Worm (Caenorhabditis elegans) whole organism, L4 larva: Measurements from ENCODE around the gene glt-5.

Experiments used
- D1046.2 ChIP-seq: fragments of 200-800 bp; sonication (Bioruptor generic); IDR thresholded peaks from 2 replicates; pipeline ENCODE4 v1.3.6; 2022; ENCODE audit warnings: missing genetic modification characterization, missing compliant biosample characterization
- F37D6.2 ChIP-seq: sonication (generic microtip); optimal IDR thresholded peaks from 2 replicates; lab custom pipeline; 2016; ENCODE audit warnings: mild to moderate bottlenecking, missing genetic modification characterization, missing compliant biosample characterization
- F49E8.2 ChIP-seq: sonication (generic microtip); optimal IDR thresholded peaks from 2 replicates; lab custom pipeline; 2016; ENCODE audit warnings: missing compliant biosample characterization, mild to moderate bottlenecking, missing genetic modification characterization, borderline replicate concordance
- T20F7.1 ChIP-seq: fragments of 200-800 bp; sonication (Bioruptor generic); optimal IDR thresholded peaks from 2 replicates; lab custom pipeline; 2018; ENCODE audit warnings: mild to moderate bottlenecking, missing genetic modification characterization, missing compliant biosample characterization
- Y48G9A.11 ChIP-seq: fragments of 200-800 bp; sonication (Bioruptor generic); IDR thresholded peaks from 2 replicates; pipeline ENCODE4 v1.3.6; 2022; ENCODE audit warnings: missing genetic modification reagents, missing genetic modification characterization, missing compliant biosample characterization
- aha-1 ChIP-seq: fragments of 150-350 bp; peaks from one replicate; lab custom pipeline; 2014; ENCODE audit warnings: missing biosample characterization, missing genetic modification characterization
- arid-1 ChIP-seq: fragments of 200-800 bp; sonication (Bioruptor generic); conservative IDR thresholded peaks from 2 replicates; pipeline ENCODE4 v1.3.6; 2022; ENCODE audit warnings: missing genetic modification reagents, missing genetic modification characterization, missing compliant biosample characterization
- ceh-44 ChIP-seq: fragments of 200-800 bp; sonication (Bioruptor generic); IDR thresholded peaks from 2 replicates; pipeline ENCODE4 v1.3.6; 2022; ENCODE audit warnings: missing genetic modification reagents, missing genetic modification characterization, missing compliant biosample characterization
- cey-2 ChIP-seq: sonication (generic microtip); optimal IDR thresholded peaks from 3 replicates; lab custom pipeline; 2017; ENCODE audit warnings: missing genetic modification characterization, mild to moderate bottlenecking, missing compliant biosample characterization, antibody characterized with exemption, borderline replicate concordance; ENCODE audit not compliant: insufficient read depth
- daf-12 ChIP-seq: fragments of 150-350 bp; optimal IDR thresholded peaks from 2 replicates; lab custom pipeline; 2014; ENCODE audit warnings: missing biosample characterization, missing genetic modification reagents, missing genetic modification characterization
- daf-19 ChIP-seq: fragments of 200-800 bp; sonication (Bioruptor generic); conservative IDR thresholded peaks from 2 replicates; pipeline ENCODE4 v1.3.6; 2022; ENCODE audit warnings: missing genetic modification characterization, missing compliant biosample characterization
- dmd-8 ChIP-seq: fragments of 200-800 bp; sonication (Bioruptor generic); IDR thresholded peaks from 2 replicates; pipeline ENCODE4 v1.3.6; 2022; ENCODE audit warnings: missing genetic modification characterization, missing compliant biosample characterization
- dmd-9 ChIP-seq: fragments of 200-800 bp; sonication (Bioruptor generic); IDR thresholded peaks from 2 replicates; pipeline ENCODE4 v1.3.6; 2022; ENCODE audit warnings: missing genetic modification reagents, missing genetic modification characterization, missing compliant biosample characterization
- hif-1 ChIP-seq, 2 experiments: sonication (generic microtip); optimal IDR thresholded peaks; 2 replicates each; lab custom pipeline; 2016 to 2017; ENCODE audit warnings: missing compliant biosample characterization in 2 of 2, missing genetic modification characterization in 2 of 2, missing genetic modification reagents in 2 of 2, missing genotype in 2 of 2, mild to moderate bottlenecking in 1 of 2
- hlh-30 ChIP-seq: sonication (generic microtip); optimal IDR thresholded peaks from 2 replicates; lab custom pipeline; 2017; ENCODE audit warnings: antibody characterized with exemption, mild to moderate bottlenecking, missing genetic modification characterization, missing compliant biosample characterization; ENCODE audit not compliant: insufficient read depth
- lim-7 ChIP-seq: fragments of 200-800 bp; sonication (Bioruptor generic); IDR thresholded peaks from 2 replicates; pipeline ENCODE4 v1.3.6; 2022; ENCODE audit warnings: missing genetic modification characterization, missing compliant biosample characterization
- lin-13 ChIP-seq: fragments of 150-350 bp; optimal IDR thresholded peaks from 2 replicates; lab custom pipeline; 2014; ENCODE audit warnings: missing biosample characterization, missing genetic modification reagents, missing genetic modification characterization
- lin-38 ChIP-seq: fragments of 200-800 bp; sonication (Bioruptor generic); IDR thresholded peaks from 2 replicates; pipeline ENCODE4 v1.3.6; 2022; ENCODE audit warnings: missing genetic modification reagents, missing genetic modification characterization, missing compliant biosample characterization
- lin-39 ChIP-seq: fragments of 150-350 bp; optimal IDR thresholded peaks from 2 replicates; lab custom pipeline; 2014; ENCODE audit warnings: missing biosample characterization, missing genetic modification reagents, missing genetic modification characterization
- lsy-2 ChIP-seq, 2 experiments: fragments of 150-350 bp in 1 of 2; sonication (generic microtip) in 1 of 2; optimal IDR thresholded peaks; 2 replicates each; lab custom pipeline; 2014 to 2017; ENCODE audit warnings: missing biosample characterization in 2 of 2, missing genetic modification characterization in 2 of 2
- madf-5 ChIP-seq, 2 experiments: fragments of 200-800 bp; sonication (Bioruptor generic); IDR thresholded peaks; 2 replicates each; pipeline ENCODE4 v1.3.6; 2022; ENCODE audit warnings: missing compliant biosample characterization in 2 of 2, missing genetic modification characterization in 2 of 2
- mdl-1 ChIP-seq, 2 experiments: fragments of 150-350 bp in 1 of 2; sonication (generic microtip) in 1 of 2; optimal IDR thresholded peaks; 2 replicates each; lab custom pipeline; 2014 to 2017; ENCODE audit warnings: missing biosample characterization in 2 of 2, missing genetic modification characterization in 2 of 2
- mep-1 ChIP-seq: fragments of 150-350 bp; sonication (generic microtip); optimal IDR thresholded peaks from 3 replicates; lab custom pipeline; 2014; ENCODE audit warnings: missing biosample characterization, missing genetic modification characterization
- mxl-2 ChIP-seq: fragments of 200-800 bp; sonication (Bioruptor generic); conservative IDR thresholded peaks from 2 replicates; pipeline ENCODE4 v1.3.6; 2022; ENCODE audit warnings: missing genetic modification reagents, missing genetic modification characterization, missing compliant biosample characterization
- nhr-102 ChIP-seq: sonication (generic microtip); optimal IDR thresholded peaks from 2 replicates; lab custom pipeline; 2016; ENCODE audit warnings: mild to moderate bottlenecking, missing genetic modification characterization, moderate library complexity, missing compliant biosample characterization
- nhr-11 ChIP-seq: fragments of 150-350 bp; optimal IDR thresholded peaks from 2 replicates; lab custom pipeline; 2014; ENCODE audit warnings: missing biosample characterization, missing genetic modification characterization
- nhr-111 ChIP-seq: fragments of 200-800 bp; sonication (Bioruptor generic); optimal IDR thresholded peaks from 2 replicates; lab custom pipeline; 2018; ENCODE audit warnings: mild to moderate bottlenecking, missing genetic modification characterization, missing compliant biosample characterization
- nhr-237 ChIP-seq: sonication (generic microtip); optimal IDR thresholded peaks from 2 replicates; lab custom pipeline; 2017; ENCODE audit warnings: missing biosample characterization, missing genetic modification characterization
- nhr-28 ChIP-seq: fragments of 150-350 bp; optimal IDR thresholded peaks from 2 replicates; lab custom pipeline; 2014; ENCODE audit warnings: missing biosample characterization, missing genetic modification characterization
- nhr-41 ChIP-seq: fragments of 200-800 bp; sonication (Bioruptor generic); IDR thresholded peaks from 2 replicates; pipeline ENCODE4 v1.3.6; 2022; ENCODE audit warnings: missing genetic modification reagents, missing genetic modification characterization, missing compliant biosample characterization
- nhr-48 ChIP-seq: sonication (generic microtip); optimal IDR thresholded peaks from 2 replicates; lab custom pipeline; 2016; ENCODE audit warnings: mild to moderate bottlenecking, missing genetic modification characterization, missing compliant biosample characterization
- nhr-6 ChIP-seq: fragments of 150-350 bp; optimal IDR thresholded peaks from 2 replicates; lab custom pipeline; 2014; ENCODE audit warnings: missing biosample characterization, missing genetic modification characterization
- nhr-77 ChIP-seq: fragments of 150-350 bp; optimal IDR thresholded peaks from 2 replicates; lab custom pipeline; 2014; ENCODE audit warnings: missing biosample characterization, missing genetic modification characterization
- pha-4 ChIP-seq, 2 experiments: fragments of 150-350 bp in 1 of 2; fragments of 200-800 bp in 1 of 2; sonication (Bioruptor generic) in 1 of 2; IDR thresholded peaks in 1 of 2; optimal IDR thresholded peaks in 1 of 2; 2 replicates each; pipeline versions ENCODE4 v1.3.6 to Lab custom; 2014 to 2022; ENCODE audit warnings: missing genetic modification characterization in 2 of 2, missing genetic modification reagents in 2 of 2, missing biosample characterization in 1 of 2, missing compliant biosample characterization in 1 of 2
- php-3 ChIP-seq: fragments of 200-800 bp; sonication (Bioruptor generic); IDR thresholded peaks from 2 replicates; pipeline ENCODE4 v1.3.6; 2022; ENCODE audit warnings: missing genetic modification reagents, missing genetic modification characterization, missing compliant biosample characterization
- rbr-2 ChIP-seq: sonication (generic microtip); optimal IDR thresholded peaks from 2 replicates; lab custom pipeline; 2016; ENCODE audit warnings: missing genotype, missing genetic modification characterization, missing compliant biosample characterization
- set-16 ChIP-seq: fragments of 200-800 bp; sonication (Bioruptor generic); IDR thresholded peaks from 2 replicates; pipeline ENCODE4 v1.3.6; 2022; ENCODE audit warnings: missing genetic modification reagents, missing genetic modification characterization, missing compliant biosample characterization
- snpc-1.2 ChIP-seq: fragments of 200-800 bp; sonication (Bioruptor generic); IDR thresholded peaks from 2 replicates; pipeline ENCODE4 v1.3.6; 2022; ENCODE audit warnings: missing genetic modification reagents, missing genetic modification characterization, missing compliant biosample characterization
- tra-1 ChIP-seq: fragments of 200-800 bp; sonication (Bioruptor generic); IDR thresholded peaks from 2 replicates; pipeline ENCODE4 v1.3.6; 2022; ENCODE audit warnings: missing genetic modification reagents, missing genetic modification characterization, missing compliant biosample characterization
- unc-130 ChIP-seq: sonication (generic microtip); optimal IDR thresholded peaks from 2 replicates; lab custom pipeline; 2016; ENCODE audit warnings: missing genetic modification reagents, missing genetic modification characterization, missing compliant biosample characterization
- unc-62 ChIP-seq, 3 experiments: fragments of 150-350 bp in 1 of 3; sonication (generic microtip); optimal IDR thresholded peaks in 2 of 3; peaks in 1 of 3; 1 replicate in 1 of 3; 2 replicates in 2 of 3; lab custom pipeline; 2014 to 2017; ENCODE audit warnings: missing biosample characterization in 3 of 3, missing genetic modification characterization in 3 of 3, missing genetic modification reagents in 3 of 3, missing genotype in 1 of 3
- zip-11 ChIP-seq: fragments of 200-800 bp; sonication (Bioruptor generic); IDR thresholded peaks from 2 replicates; pipeline ENCODE4 v1.3.6; 2022; ENCODE audit warnings: missing genetic modification characterization, missing compliant biosample characterization

The glt-5 gene

DNA sequence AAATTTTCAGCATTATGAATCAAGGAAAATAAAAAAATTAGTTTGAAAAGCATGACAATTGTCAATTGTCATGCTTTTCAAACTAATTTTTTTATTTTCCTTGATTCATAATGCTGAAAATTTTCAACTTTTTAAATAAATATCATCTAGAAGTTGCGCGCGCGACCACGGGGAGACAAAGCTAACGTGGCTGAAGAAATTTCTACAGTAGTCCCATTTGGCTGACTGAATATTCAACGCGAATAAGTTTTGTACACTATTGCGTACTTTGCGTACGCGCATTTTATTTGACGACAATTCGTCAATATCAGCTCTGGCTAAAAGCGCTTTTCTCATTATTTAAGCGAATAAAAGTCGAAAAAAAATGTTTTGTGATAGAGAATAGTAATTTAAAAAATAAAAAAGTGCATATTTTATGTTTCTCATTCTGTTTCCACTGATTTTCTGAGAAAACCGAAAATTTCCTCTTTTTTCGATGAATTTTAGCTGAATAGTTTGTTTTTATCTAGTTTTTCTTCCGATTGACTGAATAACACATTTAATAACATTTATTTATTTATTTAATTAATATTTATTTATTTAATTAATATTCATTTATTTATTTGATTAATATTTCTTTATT, 10.1 kb upstream of the glt-5 start, which contains the start of gene Y53C12A.11:
Gene Y53C12A.11, minus strand, starts transcription at position 68 of the 622 bp plus-strand sequence.
- TF ChIP-seq snpc-1.2: 0 out of 2 replicates have a peak, but pooled peaks have one; percentile 24
- TF ChIP-seq Y48G9A.11: peak; percentile 86
- TF ChIP-seq lin-38: peak; percentile 77
- TF ChIP-seq lsy-2 (tag; optimal IDR thresholded peaks at IDR 0.05; lab: Kevin White, UChicago): peak in 1 of 2 experiments; percentile 36

DNA sequence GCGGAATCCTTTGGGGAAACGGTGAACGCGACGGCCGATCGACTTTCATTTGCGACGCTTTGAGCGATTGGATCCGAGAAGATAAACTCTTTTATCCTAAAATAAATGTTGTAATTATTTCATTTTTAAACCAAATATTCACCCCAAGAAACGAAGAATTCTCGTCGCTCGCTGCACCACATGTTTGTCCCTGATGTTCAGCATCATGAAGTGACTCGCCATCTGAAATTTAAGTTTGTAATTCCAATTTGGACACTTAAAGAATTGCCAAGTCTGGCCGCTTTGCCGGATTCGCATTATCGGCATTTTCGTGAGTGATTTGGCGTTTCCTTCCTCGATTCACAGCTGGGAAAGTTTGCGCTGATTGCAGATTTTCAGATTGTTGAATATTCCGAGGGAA, 9.2 kb upstream of the glt-5 start, which contains the start of gene Y53C12A.6:
Gene Y53C12A.6, minus strand, starts transcription at position 101 of the 400 bp plus-strand sequence.
- TF ChIP-seq cey-2 (tag; lab: Kevin White, UChicago) (no peak), set-16 (GFP tag; lab: Robert Waterston, UW) (no peak), hlh-30 (tag; lab: Kevin White, UChicago) (no peak), lin-38 (no peak), nhr-48 (tag; lab: Kevin White, UChicago) (no peak), nhr-237 (tag; lab: Kevin White, UChicago) (no peak), php-3 (GFP tag; lab: Robert Waterston, UW) (no peak), lim-7 (GFP tag; lab: Robert Waterston, UW) (no peak), mxl-2 (GFP tag; lab: Robert Waterston, UW) (no peak), mep-1 (tag; lab: Kevin White, UChicago) (no peak), zip-11 (GFP tag; lab: Robert Waterston, UW) (no peak), daf-19 (GFP tag; lab: Robert Waterston, UW) (no peak), nhr-102 (tag; lab: Kevin White, UChicago) (no peak), aha-1 (tag; lab: Kevin White, UChicago) (no peak), D1046.2 (GFP tag; lab: Robert Waterston, UW) (no peak), daf-12 (tag; lab: Kevin White, UChicago) (no peak), lin-13 (GFP tag; lab: Kevin White, UChicago) (no peak), madf-5 (GFP tag; IDR thresholded peaks at IDR 0.05; lab: Robert Waterston, UW) (no peak), unc-62 (GFP tag; optimal IDR thresholded peaks at IDR 0.05 in 1 of 2; lab: Kevin White, UChicago) (no peak), unc-62 (tag; optimal IDR thresholded peaks at IDR 0.05; lab: Kevin White, UChicago) (no peak), nhr-41 (no peak)

DNA sequence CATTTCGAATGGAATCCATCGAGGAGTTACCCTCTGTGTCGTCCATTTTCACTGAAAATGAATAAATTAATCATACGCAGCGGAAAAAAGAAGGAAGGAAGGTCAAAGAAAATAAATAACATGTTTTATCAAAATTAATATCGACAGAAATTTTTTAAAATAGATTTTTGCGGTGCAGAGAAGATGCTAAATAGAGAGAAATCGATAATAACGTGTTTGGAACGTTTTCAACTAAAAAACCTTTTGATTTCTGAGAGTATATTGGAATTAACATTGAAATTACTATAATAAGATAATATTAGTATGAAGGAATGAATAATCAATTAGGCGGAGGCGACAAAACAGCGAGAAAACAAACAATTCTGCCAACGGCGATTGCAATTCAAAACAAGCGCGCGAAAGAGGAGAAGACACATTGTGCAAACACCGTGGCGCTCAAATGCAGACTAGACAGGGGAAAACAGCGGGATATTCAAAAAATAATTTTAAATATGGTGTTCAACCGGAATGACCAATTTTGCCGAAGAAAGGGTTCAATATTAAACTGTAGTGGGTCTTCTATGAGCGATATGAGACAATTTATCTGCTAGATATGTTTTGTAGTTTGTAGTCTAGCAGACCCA, 7.8 kb upstream of the glt-5 start, which contains the start of gene wee-1.3:
Gene wee-1.3, minus strand, starts transcription at position 51 of the 623 bp plus-strand sequence.
- TF ChIP-seq nhr-6 (tag; lab: Kevin White, UChicago): peak; percentile 73
- TF ChIP-seq F37D6.2 (tag; lab: Kevin White, UChicago): peak; percentile 2
- no peak for TF ChIP-seq F49E8.2 (tag; lab: Kevin White, UChicago)
- peak; percentile 10 for TF ChIP-seq nhr-48 (tag; lab: Kevin White, UChicago)
- TF ChIP-seq unc-62 (GFP tag; optimal IDR thresholded peaks at IDR 0.05 in 1 of 2; lab: Kevin White, UChicago): peak in 1 of 2 experiments; percentile 33
- no peak for TF ChIP-seq unc-62 (tag; optimal IDR thresholded peaks at IDR 0.05; lab: Kevin White, UChicago)
- peak in 1 of 2 experiments; percentile 40 for TF ChIP-seq mdl-1 (tag; optimal IDR thresholded peaks at IDR 0.05; lab: Kevin White, UChicago)
- TF ChIP-seq lin-39 (tag; lab: Kevin White, UChicago): no peak
- peak; percentile 22; the same call in 1 of the 2 replicates for TF ChIP-seq Y48G9A.11
- TF ChIP-seq hif-1 (tag; optimal IDR thresholded peaks at IDR 0.05; lab: Kevin White, UChicago): peak in 1 of 2 experiments; percentile 29
- TF ChIP-seq unc-130 (GFP tag; lab: Kevin White, UChicago): peak; percentile 55
- peak; percentile 8 for TF ChIP-seq nhr-102 (tag; lab: Kevin White, UChicago)
- TF ChIP-seq nhr-111 (GFP tag; lab: Kevin White, UChicago): no peak
- TF ChIP-seq tra-1 (GFP tag; lab: Robert Waterston, UW): 0 out of 2 replicates have a peak, but pooled peaks have one; percentile 43
- peak; percentile 74 for TF ChIP-seq rbr-2 (tag; lab: Kevin White, UChicago)
- no peak for TF ChIP-seq dmd-8 (GFP tag; lab: Robert Waterston, UW)
- peak; percentile 73 for TF ChIP-seq hlh-30 (tag; lab: Kevin White, UChicago)
- TF ChIP-seq nhr-28 (tag; lab: Kevin White, UChicago): peak; percentile 60
- TF ChIP-seq dmd-9: no peak
- TF ChIP-seq pha-4 (GFP tag; IDR thresholded peaks at IDR 0.05; lab: Robert Waterston, UW): no peak
- peak; percentile 82 for TF ChIP-seq pha-4 (tag; optimal IDR thresholded peaks at IDR 0.05; lab: Kevin White, UChicago)
- no peak for TF ChIP-seq ceh-44 (GFP tag; lab: Robert Waterston, UW)
- TF ChIP-seq lin-38: peak; percentile 80
- peak; percentile 86 for TF ChIP-seq nhr-11
- 0 out of 2 replicates have a peak, but pooled peaks have one; percentile 18 for TF ChIP-seq arid-1 (GFP tag; lab: Robert Waterston, UW)
- TF ChIP-seq nhr-77: peak; percentile 63
- peak; percentile 84 for TF ChIP-seq T20F7.1 (GFP tag; lab: Kevin White, UChicago)
